Worm (Caenorhabditis elegans): ENCODE measurements around the gene W09D6.5.
A peak's percentile ranks its signal among the peaks of the same experiment; 100 is the strongest.

W09D6.5 gene

DNA sequence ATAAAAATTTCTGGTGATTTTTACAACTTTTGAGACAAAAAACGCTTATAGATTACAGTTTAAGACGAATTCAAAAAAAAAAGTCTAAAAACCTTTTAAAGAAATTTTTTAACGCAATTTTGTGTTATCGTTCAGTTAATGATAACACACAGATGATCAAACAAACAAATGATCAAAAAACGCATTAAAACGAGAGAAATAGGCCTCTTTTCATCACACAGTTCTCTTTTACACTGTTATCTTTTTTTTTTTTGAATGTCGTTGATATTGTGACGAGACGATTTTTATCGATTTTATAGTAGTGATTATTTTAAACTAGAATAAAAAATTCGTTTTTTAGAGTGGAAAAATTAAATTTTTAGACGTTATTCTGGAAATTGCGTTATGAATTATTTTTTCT, 28.5 kb upstream of the W09D6.5 start (continued):
- TF ChIP-seq unc-62 (GFP tag; optimal IDR thresholded peaks at IDR 0.05 in 1 of 2) (no peak), unc-62 (tag; optimal IDR thresholded peaks at IDR 0.05) (no peak), F37D6.2 (tag; optimal IDR thresholded peaks at IDR 0.05) (no peak), unc-39 (tag; optimal IDR thresholded peaks at IDR 0.05) (no peak), aly-2 (tag; optimal IDR thresholded peaks at IDR 0.05) (no peak), nhr-28 (tag; optimal IDR thresholded peaks at IDR 0.05) (peak; percentile 76), egl-27 (tag; optimal IDR thresholded peaks at IDR 0.05) (no peak), mxl-2 (GFP tag; conservative IDR thresholded peaks at IDR 0.05) (no peak), dmd-9 (GFP tag; IDR thresholded peaks at IDR 0.05) (no peak), daf-19 (GFP tag; conservative IDR thresholded peaks at IDR 0.05) (no peak)

- TF ChIP-seq nhr-41 (GFP tag; IDR thresholded peaks at IDR 0.05) (no peak), unc-39 (tag; optimal IDR thresholded peaks at IDR 0.05) (no peak), vab-7 (GFP tag; IDR thresholded peaks at IDR 0.05) (0 out of 2 replicates have a peak, but pooled peaks have one; percentile 33), zfp-2 (tag; optimal IDR thresholded peaks at IDR 0.05) (no peak), tra-1 (GFP tag; IDR thresholded peaks at IDR 0.05) (0 out of 2 replicates have a peak, but pooled peaks have one; percentile 13), unc-62 (GFP tag; optimal IDR thresholded peaks at IDR 0.05 in 1 of 2) (peak in 1 of 2 experiments; percentile 86), unc-62 (tag; optimal IDR thresholded peaks at IDR 0.05) (no peak), ZK337.2 (GFP tag; IDR thresholded peaks at IDR 0.05) (no peak), saeg-2 (GFP tag; IDR thresholded peaks at IDR 0.05) (no peak), hlh-30 (tag; optimal IDR thresholded peaks at IDR 0.05; ENCODE audit: insufficient read depth) (no peak), ceh-28 (tag; optimal IDR thresholded peaks at IDR 0.05) (no peak), ctbp-1 (GFP tag; IDR thresholded peaks at IDR 0.05) (peak; percentile 12; the same call in 1 of the 2 replicates), dve-1 (tag; optimal IDR thresholded peaks at IDR 0.05; ENCODE audit: insufficient read depth) (peak; percentile 4), Y105C5A.15 (GFP tag; IDR thresholded peaks at IDR 0.05) (0 out of 2 replicates have a peak, but pooled peaks have one; percentile 18), pha-4 (GFP tag; IDR thresholded peaks at IDR 0.05) (peak; percentile 35), pha-4 (tag; optimal IDR thresholded peaks at IDR 0.05) (no peak), unc-130 (GFP tag; optimal IDR thresholded peaks at IDR 0.05) (peak; percentile 22), lsy-2 (tag; optimal IDR thresholded peaks at IDR 0.05) (peak in 1 of 2 experiments; percentile 47), lin-38 (GFP tag; IDR thresholded peaks at IDR 0.05) (peak; percentile 64), tag-97 (GFP tag; IDR thresholded peaks at IDR 0.05) (no peak), nhr-11 (tag; optimal IDR thresholded peaks at IDR 0.05) (peak; percentile 13), snpc-1.2 (GFP tag; IDR thresholded peaks at IDR 0.05) (no peak), duxl-1 (tag; optimal IDR thresholded peaks at IDR 0.05; ENCODE audit: poor library complexity) (peak; percentile 32), daf-16 (GFP tag; optimal IDR thresholded peaks at IDR 0.05) (no peak), daf-16 (tag; optimal IDR thresholded peaks at IDR 0.05) (peak; percentile 35), F10B5.3 (tag; optimal IDR thresholded peaks at IDR 0.05) (no peak), rbr-2 (tag; optimal IDR thresholded peaks at IDR 0.05) (peak; percentile 28), ztf-11 (tag; optimal IDR thresholded peaks at IDR 0.05) (no peak), hmg-1.1 (GFP tag; IDR thresholded peaks at IDR 0.05) (peak; percentile 53; the same call in 1 of the 2 replicates), zag-1 (tag; optimal IDR thresholded peaks at IDR 0.05) (no peak), daf-8 (GFP tag; IDR thresholded peaks at IDR 0.05) (no peak), mep-1 (tag; optimal IDR thresholded peaks at IDR 0.05) (peak; percentile 17), hlh-11 (tag; optimal IDR thresholded peaks at IDR 0.05) (peak; percentile 15), php-3 (GFP tag; IDR thresholded peaks at IDR 0.05) (no peak), arid-1 (GFP tag; conservative IDR thresholded peaks at IDR 0.05) (peak; percentile 60; the same call in 1 of the 2 replicates), mes-2 (tag; optimal IDR thresholded peaks at IDR 0.05; ENCODE audit: poor library complexity, severe bottlenecking) (peak; percentile 76), R02D3.7 (tag; optimal IDR thresholded peaks at IDR 0.05) (no peak), zfp-3 (GFP tag; conservative IDR thresholded peaks at IDR 0.05) (0 out of 2 replicates have a peak, but pooled peaks have one; percentile 52), dpl-1 (GFP tag; optimal IDR thresholded peaks at IDR 0.05) (peak; percentile 91), ces-1 (GFP tag; optimal IDR thresholded peaks at IDR 0.05) (no peak), T26A8.4 (GFP tag; IDR thresholded peaks at IDR 0.05) (peak; percentile 42; the same call in 1 of the 2 replicates)
Measured at ce11 chrIII:11063259-11063658, 25.0 kb upstream of the W09D6.5 start, which contains the start of gene rsa-2. Gene rsa-2, plus strand, starts transcription at chrIII:11063479.

Data from whole organism, L4 larva.